Worm (Caenorhabditis elegans) whole organism, late embryonic: ENCODE data around the gene F49F1.4.

ENCODE experiments used
- C38D4.7 ChIP-seq: fragments of 200-800 bp; sonication (Bioruptor generic); optimal IDR thresholded peaks from 2 replicates; lab custom pipeline; 2018; ENCODE audit warnings: mild to moderate bottlenecking, missing genetic modification characterization, moderate library complexity, missing compliant biosample characterization
- F13H6.1 ChIP-seq: sonication (generic microtip); optimal IDR thresholded peaks from 2 replicates; lab custom pipeline; 2016; ENCODE audit warnings: missing genetic modification characterization, missing compliant biosample characterization
- K02D7.2 ChIP-seq: sonication (generic microtip); optimal IDR thresholded peaks from 2 replicates; lab custom pipeline; 2017; ENCODE audit warnings: mild to moderate bottlenecking, missing genetic modification characterization, missing compliant biosample characterization
- T23F11.4 ChIP-seq: fragments of 200-800 bp; sonication (Bioruptor generic); optimal IDR thresholded peaks from 2 replicates; lab custom pipeline; 2018; ENCODE audit warnings: mild to moderate bottlenecking, missing genetic modification characterization, missing compliant biosample characterization
- Y22D7AL.16 ChIP-seq: sonication (generic microtip); optimal IDR thresholded peaks from 2 replicates; lab custom pipeline; 2016; ENCODE audit warnings: missing genetic modification characterization, missing compliant biosample characterization
- ama-1 ChIP-seq: fragments of 150-350 bp; optimal IDR thresholded peaks from 2 replicates; lab custom pipeline; 2014
- ceh-18 ChIP-seq: sonication (generic microtip); optimal IDR thresholded peaks from 2 replicates; lab custom pipeline; 2016; ENCODE audit warnings: missing genetic modification characterization, missing compliant biosample characterization
- ceh-2 ChIP-seq: sonication (generic microtip); optimal IDR thresholded peaks from 2 replicates; lab custom pipeline; 2016; ENCODE audit warnings: missing genotype, missing genetic modification characterization, missing compliant biosample characterization
- ceh-22 ChIP-seq: sonication (generic microtip); optimal IDR thresholded peaks from 2 replicates; lab custom pipeline; 2017; ENCODE audit warnings: missing biosample characterization, missing genetic modification characterization
- dmd-4 ChIP-seq: sonication (generic microtip); optimal IDR thresholded peaks from 2 replicates; lab custom pipeline; 2016; ENCODE audit warnings: borderline replicate concordance, missing genetic modification characterization, missing compliant biosample characterization
- dve-1 ChIP-seq: sonication (generic microtip); optimal IDR thresholded peaks from 2 replicates; lab custom pipeline; 2017; ENCODE audit warnings: antibody characterized with exemption, mild to moderate bottlenecking, missing genetic modification characterization, missing compliant biosample characterization
- elt-4 ChIP-seq: sonication (generic microtip); optimal IDR thresholded peaks from 2 replicates; lab custom pipeline; 2016; ENCODE audit warnings: missing genetic modification characterization, missing compliant biosample characterization
- eyg-1 ChIP-seq: sonication (generic microtip); optimal IDR thresholded peaks from 2 replicates; lab custom pipeline; 2016; ENCODE audit warnings: missing genotype, missing genetic modification characterization, missing compliant biosample characterization
- fkh-10 ChIP-seq: fragments of 150-350 bp; optimal IDR thresholded peaks from 2 replicates; lab custom pipeline; 2014; ENCODE audit warnings: missing biosample characterization, missing genetic modification reagents, missing genetic modification characterization
- hlh-13 ChIP-seq: fragments of 200-800 bp; sonication (Bioruptor generic); optimal IDR thresholded peaks from 2 replicates; lab custom pipeline; 2018; ENCODE audit warnings: mild to moderate bottlenecking, missing genetic modification characterization, missing compliant biosample characterization
- hlh-30 ChIP-seq: sonication (generic microtip); optimal IDR thresholded peaks from 2 replicates; lab custom pipeline; 2017; ENCODE audit warnings: antibody characterized with exemption, missing genetic modification characterization, missing compliant biosample characterization; ENCODE audit not compliant: insufficient read depth
- hlh-6 ChIP-seq: sonication (generic microtip); optimal IDR thresholded peaks from 2 replicates; lab custom pipeline; 2016; ENCODE audit warnings: missing genotype, missing genetic modification characterization, missing compliant biosample characterization
- hlh-8 ChIP-seq: sonication (generic microtip); optimal IDR thresholded peaks from 2 replicates; lab custom pipeline; 2016; ENCODE audit warnings: missing genotype, missing genetic modification characterization, missing compliant biosample characterization
- lim-6 ChIP-seq: sonication (generic microtip); optimal IDR thresholded peaks from 2 replicates; lab custom pipeline; 2016; ENCODE audit warnings: missing genetic modification characterization, missing compliant biosample characterization
- lin-11 ChIP-seq: fragments of 200-800 bp; sonication (Bioruptor generic); optimal IDR thresholded peaks from 2 replicates; lab custom pipeline; 2018; ENCODE audit warnings: mild to moderate bottlenecking, missing genetic modification characterization, missing compliant biosample characterization
- mec-3 ChIP-seq: sonication (generic microtip); optimal IDR thresholded peaks from 2 replicates; lab custom pipeline; 2016; ENCODE audit warnings: borderline replicate concordance, missing genetic modification characterization, missing compliant biosample characterization
- pag-3 ChIP-seq: sonication (generic microtip); optimal IDR thresholded peaks from 2 replicates; lab custom pipeline; 2016; ENCODE audit warnings: missing compliant biosample characterization, missing genetic modification characterization, borderline replicate concordance
- pha-2 ChIP-seq: sonication (generic microtip); optimal IDR thresholded peaks from 2 replicates; lab custom pipeline; 2017; ENCODE audit warnings: mild to moderate bottlenecking, missing genetic modification characterization, missing compliant biosample characterization
- pha-4 ChIP-seq: fragments of 150-350 bp; optimal IDR thresholded peaks from 2 replicates; lab custom pipeline; 2018; ENCODE audit warnings: missing biosample characterization, missing genetic modification reagents, missing genetic modification characterization
- pros-1 ChIP-seq: fragments of 150-350 bp; optimal IDR thresholded peaks from 2 replicates; lab custom pipeline; 2014; ENCODE audit warnings: missing biosample characterization, missing genetic modification reagents, missing genetic modification characterization
- ref-2 ChIP-seq: sonication (generic microtip); optimal IDR thresholded peaks from 2 replicates; lab custom pipeline; 2016; ENCODE audit warnings: missing genetic modification characterization, missing compliant biosample characterization
- sox-4 ChIP-seq: sonication (generic microtip); optimal IDR thresholded peaks from 2 replicates; lab custom pipeline; 2017; ENCODE audit warnings: mild to moderate bottlenecking, missing genetic modification characterization, inconsistent platforms, missing compliant biosample characterization
- syd-9 ChIP-seq: sonication (generic microtip); optimal IDR thresholded peaks from 2 replicates; lab custom pipeline; 2016; ENCODE audit warnings: mild to moderate bottlenecking, missing genetic modification characterization, moderate library complexity, missing compliant biosample characterization
- tbx-2 ChIP-seq: sonication (generic microtip); optimal IDR thresholded peaks from 2 replicates; lab custom pipeline; 2016; ENCODE audit warnings: missing genetic modification characterization, missing compliant biosample characterization
- tbx-7 ChIP-seq: sonication (generic microtip); optimal IDR thresholded peaks from 2 replicates; lab custom pipeline; 2016; ENCODE audit warnings: missing genotype, missing genetic modification characterization, missing compliant biosample characterization
- ttx-3 ChIP-seq: sonication (generic microtip); optimal IDR thresholded peaks from 2 replicates; lab custom pipeline; 2016; ENCODE audit warnings: missing genetic modification reagents, missing genetic modification characterization, missing compliant biosample characterization
- unc-42 ChIP-seq: sonication (generic microtip); optimal IDR thresholded peaks from 2 replicates; lab custom pipeline; 2016; ENCODE audit warnings: missing genotype, missing genetic modification characterization, missing compliant biosample characterization
- unc-86 ChIP-seq: sonication (generic microtip); optimal IDR thresholded peaks from 2 replicates; lab custom pipeline; 2016; ENCODE audit warnings: missing genetic modification characterization, missing compliant biosample characterization
- zip-5 ChIP-seq: sonication (generic microtip); optimal IDR thresholded peaks from 2 replicates; lab custom pipeline; 2016; ENCODE audit warnings: missing genetic modification characterization, missing compliant biosample characterization

Gene F49F1.4

DNA sequence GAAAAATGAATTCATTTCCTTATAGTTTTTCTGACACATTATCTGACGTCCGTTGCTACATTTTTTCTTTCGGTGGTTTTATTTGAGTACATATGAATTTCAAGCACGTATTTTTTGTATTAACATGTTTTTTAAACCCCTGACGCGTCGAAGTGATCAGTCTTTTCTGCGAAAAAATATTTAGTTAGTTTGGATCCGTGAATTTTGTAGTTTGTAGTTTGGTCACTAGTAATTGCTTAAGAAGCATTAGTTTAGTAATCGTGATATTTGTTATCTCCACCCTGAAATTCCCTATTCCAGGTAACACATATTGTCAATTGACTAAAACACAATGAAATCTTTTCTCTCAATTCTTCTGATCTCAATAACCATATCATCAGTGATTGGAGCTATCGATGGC is 6.8 kb downstream of the F49F1.4 start, which contains the start of gene C35B1.7:
C35B1.7 (plus strand) TSS at position 301 of the 400 bp plus-strand sequence.
- no peak for TF ChIP-seq ceh-22 (tag; lab: Kevin White, UChicago)
- no peak for TF ChIP-seq K02D7.2
- no peak for TF ChIP-seq elt-4 (tag; lab: Kevin White, UChicago)
- TF ChIP-seq hlh-13 (GFP tag; lab: Kevin White, UChicago), result no peak
- TF ChIP-seq ref-2, result no peak
- TF ChIP-seq tbx-7 (tag; lab: Kevin White, UChicago), result no peak
- TF ChIP-seq pha-4 (tag; lab: Kevin White, UChicago), result no peak
- TF ChIP-seq sox-4, result no peak
- no peak for TF ChIP-seq ceh-18 (tag; lab: Kevin White, UChicago)
- no peak for TF ChIP-seq pha-2 (tag; lab: Kevin White, UChicago)
- TF ChIP-seq unc-42 (tag; lab: Kevin White, UChicago), result no peak
- TF ChIP-seq zip-5, result no peak
- no peak for TF ChIP-seq ama-1 (lab: Kevin White, UChicago)
- no peak for TF ChIP-seq lin-11
- no peak for TF ChIP-seq hlh-8
- no peak for TF ChIP-seq dve-1 (tag; lab: Kevin White, UChicago)
- TF ChIP-seq hlh-30 (tag; lab: Kevin White, UChicago), result no peak
- no peak for TF ChIP-seq Y22D7AL.16 (tag; lab: Kevin White, UChicago)
- no peak for TF ChIP-seq C38D4.7 (GFP tag; lab: Kevin White, UChicago)

DNA sequence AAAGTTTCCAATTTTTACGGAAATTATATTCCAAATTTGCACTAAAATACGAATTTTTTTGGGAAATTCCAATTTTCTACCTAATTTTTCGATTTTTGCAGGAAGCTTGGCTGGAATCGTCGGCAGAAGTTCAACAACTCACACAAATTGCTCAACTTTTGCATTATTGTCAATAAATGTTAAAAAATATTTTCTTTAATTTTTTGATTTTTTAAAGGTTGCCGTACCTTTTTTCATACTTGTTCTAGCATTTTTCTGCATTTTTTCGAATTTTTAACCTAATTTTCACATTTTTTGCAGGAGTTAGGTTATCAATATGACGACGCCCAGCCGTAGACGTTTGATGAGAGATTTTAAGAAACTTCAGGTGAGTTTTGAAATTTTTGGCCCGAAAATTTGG is 12.8 kb downstream of the F49F1.4 start, which contains the start of gene ubc-1:
ubc-1 (plus strand) TSS at position 301 of the 400 bp plus-strand sequence.
- no peak for TF ChIP-seq ttx-3 (tag; lab: Kevin White, UChicago)
- no peak for TF ChIP-seq lim-6
- no peak for TF ChIP-seq C38D4.7 (GFP tag; lab: Kevin White, UChicago)
- TF ChIP-seq eyg-1 (tag; lab: Kevin White, UChicago), result no peak
- no peak for TF ChIP-seq ceh-18 (tag; lab: Kevin White, UChicago)
- TF ChIP-seq F13H6.1 (tag; lab: Kevin White, UChicago), result no peak
- TF ChIP-seq mec-3 (tag; lab: Kevin White, UChicago), result no peak
- TF ChIP-seq hlh-6, result no peak
- TF ChIP-seq, all 69 proteins: peak for 0

DNA sequence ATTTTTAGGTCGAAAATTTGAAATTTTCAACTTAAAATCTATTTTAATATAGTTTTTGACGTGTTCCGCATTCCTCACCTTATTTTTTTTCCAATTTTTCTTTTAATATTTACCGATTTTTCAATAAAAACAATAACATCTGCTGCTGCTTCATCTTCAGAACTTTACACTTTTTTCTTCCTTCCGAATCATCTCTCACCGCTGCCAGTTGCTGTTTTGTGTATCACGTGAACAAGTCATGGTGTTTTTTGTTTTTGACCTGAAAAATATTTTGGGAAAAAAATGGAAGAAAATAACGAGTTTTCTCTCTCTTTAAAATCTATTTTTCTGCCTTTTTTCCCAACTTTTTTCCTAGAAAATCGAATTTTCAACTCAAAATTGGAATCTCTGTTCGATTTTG is 15.8 kb downstream of the F49F1.4 start:
- TF ChIP-seq Y22D7AL.16 (tag; lab: Kevin White, UChicago) (no peak), C38D4.7 (GFP tag; lab: Kevin White, UChicago) (no peak), sox-4 (no peak), pros-1 (tag; lab: Kevin White, UChicago) (no peak), T23F11.4 (GFP tag; lab: Kevin White, UChicago) (no peak), dmd-4 (tag; lab: Kevin White, UChicago) (no peak), tbx-2 (no peak), unc-86 (tag; lab: Kevin White, UChicago) (no peak), fkh-10 (GFP tag; lab: Kevin White, UChicago) (no peak), ceh-2 (no peak)

DNA sequence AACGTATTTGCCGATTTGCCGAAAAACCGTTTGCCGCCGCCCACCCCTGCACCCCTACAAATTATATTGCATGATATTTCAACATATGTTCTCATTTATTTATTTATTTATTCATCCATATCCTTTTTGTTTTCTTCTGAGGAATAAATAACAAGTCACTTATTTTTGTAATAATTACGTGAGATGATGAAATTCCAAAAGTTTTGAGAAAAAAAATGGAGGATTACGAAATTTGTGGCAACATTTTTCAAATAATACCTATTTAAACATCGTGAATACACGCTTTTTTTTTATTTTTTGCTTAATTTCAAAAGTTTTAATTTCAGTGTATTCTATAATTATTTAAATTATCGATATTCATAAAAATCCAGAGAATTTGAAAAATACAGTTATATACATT is 18.6 kb downstream of the F49F1.4 start:
- TF ChIP-seq ttx-3 (tag; lab: Kevin White, UChicago), result no peak
- no peak for TF ChIP-seq hlh-13 (GFP tag; lab: Kevin White, UChicago)
- TF ChIP-seq unc-86 (tag; lab: Kevin White, UChicago), result no peak
- TF ChIP-seq ref-2, result no peak
- no peak for TF ChIP-seq ceh-18 (tag; lab: Kevin White, UChicago)
- no peak for TF ChIP-seq pag-3 (tag; lab: Kevin White, UChicago)
- no peak for TF ChIP-seq syd-9 (tag; lab: Kevin White, UChicago)
- TF ChIP-seq lin-11, result no peak
- no peak for TF ChIP-seq ceh-2
- no peak for TF ChIP-seq lim-6
- no peak for TF ChIP-seq K02D7.2
- no peak for TF ChIP-seq dmd-4 (tag; lab: Kevin White, UChicago)
- TF ChIP-seq, all 69 proteins: peak for 0

DNA sequence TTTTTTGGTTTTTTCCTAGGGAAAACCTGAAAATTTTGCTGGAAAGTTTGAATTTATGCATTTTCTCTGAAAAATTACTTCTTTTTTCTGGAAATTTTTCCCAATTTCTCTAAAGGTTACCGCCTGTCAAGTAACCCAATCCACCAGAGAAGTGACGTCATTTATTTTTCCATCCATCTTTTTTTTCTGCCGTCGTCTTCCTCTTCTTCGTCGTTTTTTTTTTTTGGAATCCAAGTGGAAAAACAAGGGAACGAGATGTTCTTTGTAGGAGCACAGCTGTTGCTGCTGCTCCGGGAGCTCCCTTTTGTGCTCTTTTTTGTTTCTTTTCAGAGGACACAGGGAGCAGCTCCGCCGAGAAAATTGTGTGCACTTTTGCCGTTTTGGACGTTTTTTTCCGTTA is 21.2 kb downstream of the F49F1.4 start:
- no peak for TF ChIP-seq F13H6.1 (tag; lab: Kevin White, UChicago)
